Worm (Caenorhabditis elegans): ENCODE results near the gene F45E6.1.

DNA sequence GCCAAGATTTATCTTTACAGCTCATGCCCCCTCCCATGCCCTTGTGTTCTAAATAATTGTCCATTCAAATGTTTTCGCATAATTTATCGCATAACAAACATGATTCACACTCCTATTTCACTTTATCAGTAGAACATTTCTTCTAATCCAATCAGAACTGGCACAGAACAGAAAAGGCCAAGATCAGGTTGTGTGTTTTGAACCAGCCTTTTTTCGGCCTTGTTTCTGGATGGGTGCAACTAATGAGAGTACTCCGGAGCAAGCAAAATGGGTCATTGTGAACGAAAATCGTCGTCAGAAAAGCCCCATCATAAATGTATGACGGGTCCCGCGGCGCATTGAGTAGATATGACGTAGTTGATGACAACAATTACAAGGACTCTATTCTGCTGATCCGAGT, 13.9 kb upstream of the F45E6.1 start:
- TF ChIP-seq nhr-28 (tag; optimal IDR thresholded peaks at IDR 0.05), result no peak
- no peak for TF ChIP-seq hlh-30 (tag; optimal IDR thresholded peaks at IDR 0.05; ENCODE audit: insufficient read depth)
- TF ChIP-seq ZK546.5 (tag; optimal IDR thresholded peaks at IDR 0.05), result no peak
- no peak for TF ChIP-seq spr-3 (GFP tag; optimal IDR thresholded peaks at IDR 0.05)
